Fruit fly (Drosophila melanogaster) whole organism, embryonic: ENCODE data around the gene MEP-1.

Experiments
- Bgb ChIP-seq: fragments of 200-800 bp; sonication (Bioruptor generic); IDR thresholded peaks from 2 replicates; pipeline ENCODE4 v1.3.6; 2022; ENCODE audit warnings: missing biosample characterization, missing genetic modification characterization; ENCODE audit not compliant: partially characterized antibody
- CG10565 ChIP-seq: fragments of 200-800 bp; sonication (Bioruptor generic); optimal IDR thresholded peaks from 3 replicates; lab custom pipeline; 2016; ENCODE audit warnings: missing biosample characterization, mild to moderate bottlenecking, missing genetic modification characterization
- CG12659 ChIP-seq: fragments of 200-800 bp; sonication (Bioruptor generic); optimal IDR thresholded peaks from 3 replicates; lab custom pipeline; 2017; ENCODE audit warnings: mild to moderate bottlenecking, missing biosample characterization, missing genetic modification reagents, missing genetic modification characterization
- CG14965 ChIP-seq: fragments of 200-800 bp; sonication (Bioruptor generic); optimal IDR thresholded peaks from 2 replicates; lab custom pipeline; 2016; ENCODE audit warnings: missing biosample characterization, missing genetic modification characterization, borderline replicate concordance
- CG15011 ChIP-seq: fragments of 200-800 bp; sonication (Bioruptor generic); optimal IDR thresholded peaks from 3 replicates; lab custom pipeline; 2018; ENCODE audit warnings: missing biosample characterization, mild to moderate bottlenecking, missing genetic modification characterization
- CG1602 ChIP-seq: fragments of 200-800 bp; sonication (Bioruptor generic); optimal IDR thresholded peaks from 3 replicates; lab custom pipeline; 2016; ENCODE audit warnings: missing biosample characterization, missing genetic modification characterization
- CG31365 ChIP-seq: fragments of 200-800 bp; sonication (Bioruptor generic); optimal IDR thresholded peaks from 2 replicates; lab custom pipeline; 2018; ENCODE audit warnings: missing biosample characterization, mild to moderate bottlenecking, missing genetic modification characterization
- CG31441 ChIP-seq: fragments of 200-800 bp; sonication (Bioruptor generic); IDR thresholded peaks from 2 replicates; pipeline ENCODE4 v1.3.6; 2022; ENCODE audit warnings: missing biosample characterization, missing genetic modification characterization
- CG3281 ChIP-seq: fragments of 200-800 bp; sonication (Bioruptor generic); optimal IDR thresholded peaks from 3 replicates; lab custom pipeline; 2017; ENCODE audit warnings: missing biosample characterization, mild to moderate bottlenecking, missing genetic modification characterization
- CG33557 ChIP-seq: fragments of 200-800 bp; sonication (Bioruptor generic); optimal IDR thresholded peaks from 2 replicates; lab custom pipeline; 2019; ENCODE audit warnings: missing biosample characterization, mild to moderate bottlenecking, missing genetic modification characterization, moderate library complexity
- CG4820 ChIP-seq: fragments of 200-800 bp; sonication (Bioruptor generic); optimal IDR thresholded peaks from 3 replicates; lab custom pipeline; 2016; ENCODE audit warnings: missing biosample characterization, missing genetic modification characterization
- CG6683 ChIP-seq: fragments of 200-800 bp; sonication (Bioruptor generic); optimal IDR thresholded peaks from 2 replicates; lab custom pipeline; 2017; ENCODE audit warnings: missing biosample characterization, mild to moderate bottlenecking, missing genetic modification characterization, missing genetic modification reagents
- CG6813 ChIP-seq: fragments of 200-800 bp; sonication (Bioruptor generic); optimal IDR thresholded peaks from 2 replicates; lab custom pipeline; 2017; ENCODE audit warnings: missing biosample characterization, missing genetic modification characterization, mild to moderate bottlenecking, moderate library complexity, missing genetic modification reagents
- CG6854 ChIP-seq: fragments of 200-800 bp; sonication (Bioruptor generic); optimal IDR thresholded peaks from 3 replicates; lab custom pipeline; 2017; ENCODE audit warnings: missing biosample characterization, mild to moderate bottlenecking, missing genetic modification characterization
- CG7745 ChIP-seq: fragments of 200-800 bp; sonication (Bioruptor generic); optimal IDR thresholded peaks from 2 replicates; lab custom pipeline; 2018; ENCODE audit warnings: missing biosample characterization, mild to moderate bottlenecking, missing genetic modification characterization, moderate library complexity
- CG8089 ChIP-seq: fragments of 200-800 bp; sonication (Bioruptor generic); optimal IDR thresholded peaks from 3 replicates; lab custom pipeline; 2016; ENCODE audit warnings: missing biosample characterization, missing genetic modification characterization
- CG8924 ChIP-seq: fragments of 200-800 bp; optimal IDR thresholded peaks from 3 replicates; lab custom pipeline; 2019; ENCODE audit warnings: missing biosample characterization, mild to moderate bottlenecking, missing genetic modification characterization, moderate library complexity
- HLH54F ChIP-seq: fragments of 200-800 bp; sonication (Bioruptor generic); optimal IDR thresholded peaks from 3 replicates; lab custom pipeline; 2016; ENCODE audit warnings: missing biosample characterization, missing genetic modification characterization
- Hand ChIP-seq: fragments of 200-800 bp; sonication (Bioruptor generic); optimal IDR thresholded peaks from 2 replicates; lab custom pipeline; 2017; ENCODE audit warnings: mild to moderate bottlenecking, missing biosample characterization, missing genetic modification reagents, missing genetic modification characterization
- HmgZ ChIP-seq: fragments of 200-800 bp; sonication (Bioruptor generic); optimal IDR thresholded peaks from 2 replicates; lab custom pipeline; 2018; ENCODE audit warnings: missing biosample characterization, mild to moderate bottlenecking, missing genetic modification characterization
- Hmx ChIP-seq: fragments of 200-800 bp; sonication (Bioruptor generic); optimal IDR thresholded peaks from 2 replicates; lab custom pipeline; 2016; ENCODE audit warnings: missing biosample characterization, missing genetic modification characterization
- MTF-1 ChIP-seq: fragments of 200-800 bp; sonication (Bioruptor generic); optimal IDR thresholded peaks from 2 replicates; lab custom pipeline; 2018; ENCODE audit warnings: missing biosample characterization, mild to moderate bottlenecking, missing genetic modification characterization, borderline replicate concordance
- Rfx ChIP-seq: fragments of 200-800 bp; sonication (Bioruptor generic); IDR thresholded peaks from 2 replicates; pipeline ENCODE4 v1.3.6; 2022; ENCODE audit warnings: missing biosample characterization, missing genetic modification characterization
- YL-1 ChIP-seq: fragments of 200-800 bp; sonication (Bioruptor generic); optimal IDR thresholded peaks from 3 replicates; lab custom pipeline; 2017; ENCODE audit warnings: missing biosample characterization, mild to moderate bottlenecking, missing genetic modification characterization
- bcd ChIP-seq: fragments of 200-800 bp; sonication (Bioruptor generic); optimal IDR thresholded peaks from 2 replicates; lab custom pipeline; 2017; ENCODE audit warnings: missing biosample characterization, mild to moderate bottlenecking, missing genetic modification characterization
- bowl ChIP-seq: fragments of 200-800 bp; sonication (Bioruptor generic); IDR thresholded peaks from 2 replicates; pipeline ENCODE4 v1.3.6; 2022; ENCODE audit warnings: missing biosample characterization, missing genetic modification characterization
- cg ChIP-seq: fragments of 200-800 bp; sonication (Bioruptor generic); optimal IDR thresholded peaks from 3 replicates; lab custom pipeline; 2019; ENCODE audit warnings: missing biosample characterization, mild to moderate bottlenecking, missing genetic modification characterization, moderate library complexity
- chif ChIP-seq, 2 experiments: fragments of 200-800 bp; sonication (Bioruptor generic); optimal IDR thresholded peaks; 3 replicates each; lab custom pipeline; 2016; ENCODE audit warnings: missing biosample characterization in 2 of 2, missing genetic modification characterization in 2 of 2
- chinmo ChIP-seq: fragments of 200-800 bp; sonication (Bioruptor generic); IDR thresholded peaks from 4 replicates; pipeline ENCODE4 v1.3.6; 2022; ENCODE audit warnings: missing biosample characterization, missing genetic modification characterization; ENCODE audit not compliant: partially characterized antibody
- crc ChIP-seq: fragments of 200-800 bp; sonication (Bioruptor generic); optimal IDR thresholded peaks from 2 replicates; lab custom pipeline; 2016; ENCODE audit warnings: missing biosample characterization, missing genetic modification characterization
- danr ChIP-seq: fragments of 200-800 bp; sonication (Bioruptor generic); IDR thresholded peaks from 2 replicates; pipeline ENCODE4 v1.3.6; 2022; ENCODE audit warnings: missing biosample characterization, missing genetic modification characterization
- dimm ChIP-seq: fragments of 200-800 bp; sonication (Bioruptor generic); IDR thresholded peaks from 2 replicates; pipeline ENCODE4 v1.3.6; 2022; ENCODE audit warnings: missing biosample characterization, missing genetic modification characterization
- dysf ChIP-seq: fragments of 200-800 bp; sonication (Bioruptor generic); IDR thresholded peaks from 3 replicates; pipeline ENCODE4 v1.3.6; 2022; ENCODE audit warnings: missing biosample characterization, missing genetic modification characterization
- mirr ChIP-seq: fragments of 200-800 bp; sonication (Bioruptor generic); optimal IDR thresholded peaks from 3 replicates; lab custom pipeline; 2018; ENCODE audit warnings: missing biosample characterization, mild to moderate bottlenecking, missing genetic modification characterization
- run ChIP-seq: fragments of 200-800 bp; sonication (Bioruptor generic); optimal IDR thresholded peaks from 3 replicates; lab custom pipeline; 2018; ENCODE audit warnings: missing biosample characterization, mild to moderate bottlenecking, missing genetic modification characterization
- sim ChIP-seq: fragments of 200-800 bp; sonication (Bioruptor generic); IDR thresholded peaks from 2 replicates; pipeline ENCODE4 v1.3.6; 2022; ENCODE audit warnings: missing biosample characterization, missing genetic modification characterization
- zen2 ChIP-seq: fragments of 200-800 bp; sonication (Bioruptor generic); IDR thresholded peaks from 3 replicates; pipeline ENCODE4 v1.3.6; 2022; ENCODE audit warnings: missing biosample characterization, missing genetic modification characterization; ENCODE audit not compliant: partially characterized antibody

Gene MEP-1

dm6 chr3L:2589167-2589910 lies 42.2 kb upstream of the MEP-1 start, which contains the start of gene dos (continued):
- TF ChIP-seq MTF-1: no peak
- 0 out of 3 replicates have a peak, but pooled peaks have one; percentile 12 for TF ChIP-seq dysf (GFP tag; lab: Robert Waterston, UW)
- no peak for TF ChIP-seq CG6683 (GFP tag; lab: Kevin White, UChicago)
- TF ChIP-seq Rfx (GFP tag; lab: Robert Waterston, UW): peak; percentile 38; the same call in 1 of the 2 replicates
- TF ChIP-seq run (tag; lab: Kevin White, UChicago): no peak
- TF ChIP-seq CG31365 (tag; lab: Kevin White, UChicago): peak; percentile 5
- TF ChIP-seq CG7745: peak; percentile 47
- TF ChIP-seq YL-1: peak; percentile 78
- TF ChIP-seq cg (GFP tag; lab: Kevin White, UChicago): peak; percentile 79
- no peak for TF ChIP-seq CG15011 (GFP tag; lab: Kevin White, UChicago)
- TF ChIP-seq CG8924: peak; percentile 69
- TF ChIP-seq CG31441 (GFP tag; lab: Robert Waterston, UW): 0 out of 2 replicates have a peak, but pooled peaks have one; percentile 28
- peak; percentile 14 for TF ChIP-seq CG1602 (GFP tag; lab: Kevin White, UChicago)
- peak in 1 of 2 experiments; percentile 19 for TF ChIP-seq chif (GFP tag; optimal IDR thresholded peaks at IDR 0.05; lab: Kevin White, UChicago)
- no peak for TF ChIP-seq Hmx (GFP tag; lab: Kevin White, UChicago)
- no peak for TF ChIP-seq CG10565 (GFP tag; lab: Kevin White, UChicago)
- peak; percentile 58 for TF ChIP-seq HmgZ (tag; lab: Kevin White, UChicago)
- no peak for TF ChIP-seq CG8089 (GFP tag; lab: Kevin White, UChicago)
- TF ChIP-seq CG3281 (GFP tag; lab: Kevin White, UChicago): peak; percentile 31
- no peak for TF ChIP-seq sim (GFP tag; lab: Robert Waterston, UW)
- no peak for TF ChIP-seq CG6813 (GFP tag; lab: Kevin White, UChicago)
- TF ChIP-seq danr: no peak
- no peak for TF ChIP-seq mirr (GFP tag; lab: Kevin White, UChicago)
- TF ChIP-seq Bgb (GFP tag; lab: Robert Waterston, UW): peak; percentile 77
- TF ChIP-seq chinmo: no peak
- no peak for TF ChIP-seq bowl
- no peak for TF ChIP-seq CG14965 (GFP tag; lab: Kevin White, UChicago)
- peak; percentile 48 for TF ChIP-seq CG33557 (GFP tag; lab: Kevin White, UChicago)
- TF ChIP-seq dimm (GFP tag; lab: Robert Waterston, UW): no peak
- no peak for TF ChIP-seq Hand (GFP tag; lab: Kevin White, UChicago)
- TF ChIP-seq HLH54F (GFP tag; lab: Kevin White, UChicago): peak; percentile 12
- peak; percentile 27 for TF ChIP-seq CG4820 (GFP tag; lab: Kevin White, UChicago)
- peak; percentile 10 for TF ChIP-seq bcd
- peak; percentile 63; the same call in 2 of the 3 replicates for TF ChIP-seq zen2 (GFP tag; lab: Robert Waterston, UW)
- TF ChIP-seq CG6854 (GFP tag; lab: Kevin White, UChicago): no peak
- peak; percentile 87 for TF ChIP-seq CG12659 (GFP tag; lab: Kevin White, UChicago)
- TF ChIP-seq crc: no peak
- TF ChIP-seq, all 482 proteins: peak for 241
